Worm (Caenorhabditis elegans) whole organism, mixed stage, embryonic: Measurements from ENCODE around the gene cyp-29A4.

Experiments used
- nhr-12 ChIP-seq: fragments of 150-350 bp; optimal IDR thresholded peaks from 2 replicates; lab custom pipeline; 2014; ENCODE audit warnings: missing biosample characterization, missing genetic modification characterization
- unc-62 ChIP-seq: fragments of 150-350 bp; optimal IDR thresholded peaks from 2 replicates; lab custom pipeline; 2014; ENCODE audit warnings: missing biosample characterization, missing genetic modification reagents, missing genetic modification characterization

ce11 chrV:9615725-9616124 is 38.8 kb upstream of the cyp-29A4 start, which contains the start of gene pqn-63:
- TF ChIP-seq nhr-12 (tag; lab: Kevin White, UChicago): no peak
- no peak for TF ChIP-seq unc-62 (GFP tag; lab: Kevin White, UChicago)
